Fruit fly (Drosophila melanogaster) whole organism: Measurements from ENCODE around the gene TFAM.

ENCODE experiments used
- Dll ChIP-seq: fragments of >200 bp; optimal IDR thresholded peaks from 2 replicates; lab custom pipeline; 2017
- pan ChIP-seq: fragments of >200 bp; optimal IDR thresholded peaks from 2 replicates; lab custom pipeline; 2017

dm6 chr3R:20548255-20548654 is 28.6 kb downstream of the TFAM start:
- TF ChIP-seq Dll (lab: Kevin White, UChicago) (no peak), pan (lab: Kevin White, UChicago) (no peak)
